Worm (Caenorhabditis elegans): ENCODE results near the gene ccr-4.

Gene ccr-4

ce11 chrIV:12389951-12390350, 28.6 kb downstream of the ccr-4 start, which contains the start of gene spe-45:
Gene spe-45, minus strand, starts transcription at chrIV:12390095.
- TF ChIP-seq ceh-82 (tag; optimal IDR thresholded peaks at IDR 0.05) (no peak), unc-62 (GFP tag; optimal IDR thresholded peaks at IDR 0.05) (no peak), elt-1 (tag; optimal IDR thresholded peaks at IDR 0.05) (no peak), ztf-4 (tag; optimal IDR thresholded peaks at IDR 0.05) (no peak), elt-3 (tag; optimal IDR thresholded peaks at IDR 0.05) (no peak), nhr-237 (tag; optimal IDR thresholded peaks at IDR 0.05) (no peak), lin-39 (tag; optimal IDR thresholded peaks at IDR 0.05) (no peak), nfya-1 (tag; optimal IDR thresholded peaks at IDR 0.05; ENCODE audit: insufficient read depth) (no peak), nhr-12 (tag; optimal IDR thresholded peaks at IDR 0.05) (no peak), nhr-23 (tag; optimal IDR thresholded peaks at IDR 0.05) (no peak), fkh-10 (GFP tag; optimal IDR thresholded peaks at IDR 0.05) (no peak), nhr-28 (tag; optimal IDR thresholded peaks at IDR 0.05) (no peak)

- TF ChIP-seq ceh-28 (tag; optimal IDR thresholded peaks at IDR 0.05) (peak; percentile 74), tbx-2 (tag; optimal IDR thresholded peaks at IDR 0.05) (peak; percentile 60), R02D3.7 (tag; optimal IDR thresholded peaks at IDR 0.05) (peak; percentile 89), elt-2 (tag; optimal IDR thresholded peaks at IDR 0.05) (peak; percentile 77), ama-1 (optimal IDR thresholded peaks at IDR 0.05) (peak; percentile 73), nfya-1 (tag; optimal IDR thresholded peaks at IDR 0.05; ENCODE audit: insufficient read depth) (peak; percentile 99), fos-1 (tag; optimal IDR thresholded peaks at IDR 0.05) (no peak), elt-3 (tag; optimal IDR thresholded peaks at IDR 0.05) (no peak), mdl-1 (tag; optimal IDR thresholded peaks at IDR 0.05) (peak; percentile 48), eor-1 (tag; optimal IDR thresholded peaks at IDR 0.05) (peak in 1 of 2 experiments; percentile 73), lin-15B (tag; optimal IDR thresholded peaks at IDR 0.05) (peak; percentile 98), ztf-11 (tag; optimal IDR thresholded peaks at IDR 0.05) (no peak), aly-2 (tag; optimal IDR thresholded peaks at IDR 0.05) (no peak), sea-2 (GFP tag; optimal IDR thresholded peaks at IDR 0.05) (no peak), snpc-4 (tag; optimal IDR thresholded peaks at IDR 0.05) (peak; percentile 90), fkh-2 (tag; optimal IDR thresholded peaks at IDR 0.05) (no peak), nhr-76 (tag; optimal IDR thresholded peaks at IDR 0.05) (peak; percentile 66), daf-12 (tag; optimal IDR thresholded peaks at IDR 0.05) (no peak), ceh-16 (tag; optimal IDR thresholded peaks at IDR 0.05) (peak; percentile 55), ZK546.5 (tag; optimal IDR thresholded peaks at IDR 0.05) (peak; percentile 94), unc-39 (tag; optimal IDR thresholded peaks at IDR 0.05) (no peak), egl-27 (tag; optimal IDR thresholded peaks at IDR 0.05) (peak; percentile 20), ceh-82 (tag; optimal IDR thresholded peaks at IDR 0.05) (peak; percentile 81), ztf-4 (tag; optimal IDR thresholded peaks at IDR 0.05) (no peak), jun-1 (tag; optimal IDR thresholded peaks at IDR 0.05) (peak; percentile 65), nhr-43 (tag; optimal IDR thresholded peaks at IDR 0.05; ENCODE audit: poor library complexity, severe bottlenecking) (peak; percentile 96), hmg-11 (tag; optimal IDR thresholded peaks at IDR 0.05) (peak; percentile 60), nhr-28 (tag; optimal IDR thresholded peaks at IDR 0.05) (no peak), fkh-10 (GFP tag; optimal IDR thresholded peaks at IDR 0.05) (peak; percentile 51), ceh-9 (tag; optimal IDR thresholded peaks at IDR 0.05) (no peak), egl-5 (tag; optimal IDR thresholded peaks at IDR 0.05) (peak; percentile 58), nhr-77 (tag; optimal IDR thresholded peaks at IDR 0.05) (peak; percentile 53), nhr-67 (tag; optimal IDR thresholded peaks at IDR 0.05) (no peak), nhr-25 (tag; optimal IDR thresholded peaks at IDR 0.05) (peak; percentile 95), nhr-11 (tag; optimal IDR thresholded peaks at IDR 0.05) (peak; percentile 61), pqm-1 (tag; optimal IDR thresholded peaks at IDR 0.05) (peak; percentile 91), lin-39 (tag; optimal IDR thresholded peaks at IDR 0.05) (peak; percentile 92), nhr-23 (tag; optimal IDR thresholded peaks at IDR 0.05) (peak; percentile 97), elt-1 (tag; optimal IDR thresholded peaks at IDR 0.05) (peak; percentile 45), unc-62 (GFP tag; optimal IDR thresholded peaks at IDR 0.05) (no peak), pha-4 (tag; optimal IDR thresholded peaks at IDR 0.05) (peak; percentile 98), lsy-12 (tag; optimal IDR thresholded peaks at IDR 0.05) (peak; percentile 95), skn-1 (tag; optimal IDR thresholded peaks at IDR 0.05) (peak; percentile 88)
Measured at ce11 chrIV:12391003-12391637, 29.8 kb downstream of the ccr-4 start, which contains the start of the genes rps-23 and dpm-3. Gene rps-23, minus strand, starts transcription at chrIV:12391053. Gene dpm-3, plus strand, starts transcription at chrIV:12391587.
